Worm (Caenorhabditis elegans): ENCODE data around the gene ZC239.5.

ce11 chrII:3250195-3250594 lies 39.7 kb downstream of the ZC239.5 start:
- TF ChIP-seq nhr-77 (tag; optimal IDR thresholded peaks at IDR 0.05) (no peak), nhr-11 (tag; optimal IDR thresholded peaks at IDR 0.05) (no peak)

All from whole organism, L2 larva.